Fruit fly (Drosophila melanogaster) whole organism, wandering third instar larva: Measurements from ENCODE around the gene CG15406.

Source experiments
- Abd-B ChIP-seq: fragments of >200 bp; optimal IDR thresholded peaks from 2 replicates; lab custom pipeline; 2017; ENCODE audit warnings: missing biosample characterization, missing genetic modification characterization
- CG32264 ChIP-seq: fragments of 200-800 bp; sonication (Bioruptor generic); optimal IDR thresholded peaks from 2 replicates; lab custom pipeline; 2016; ENCODE audit warnings: missing biosample characterization, missing genetic modification characterization
- CG9705 ChIP-seq: fragments of 200-800 bp; sonication (Bioruptor generic); optimal IDR thresholded peaks from 2 replicates; lab custom pipeline; 2018; ENCODE audit warnings: missing biosample characterization, mild to moderate bottlenecking, missing genetic modification characterization
- CrebA ChIP-seq: fragments of 200-800 bp; sonication (Bioruptor generic); optimal IDR thresholded peaks from 2 replicates; lab custom pipeline; 2016; ENCODE audit warnings: missing biosample characterization, mild to moderate bottlenecking, missing genetic modification characterization, borderline replicate concordance
- Dfd ChIP-seq: fragments of >200 bp; optimal IDR thresholded peaks from 2 replicates; lab custom pipeline; 2017; ENCODE audit warnings: missing biosample characterization, missing genetic modification characterization
- Dif ChIP-seq: fragments of 200-275, 200-300 bp; sonication (Bioruptor generic); optimal IDR thresholded peaks from 2 replicates; lab custom pipeline; 2018; ENCODE audit warnings: missing biosample characterization, missing genetic modification characterization; ENCODE audit not compliant: partially characterized antibody
- GATAd ChIP-seq: sonication (Bioruptor generic); optimal IDR thresholded peaks from 2 replicates; lab custom pipeline; 2016; ENCODE audit warnings: missing biosample characterization, missing genetic modification characterization
- HLH106 ChIP-seq: fragments of 200-800 bp; optimal IDR thresholded peaks from 3 replicates; lab custom pipeline; 2019; ENCODE audit warnings: missing biosample characterization, mild to moderate bottlenecking, missing genetic modification characterization, moderate library complexity
- Hnf4 ChIP-seq: fragments of 200-800 bp; sonication (Bioruptor generic); optimal IDR thresholded peaks from 2 replicates; lab custom pipeline; 2016; ENCODE audit warnings: missing biosample characterization, mild to moderate bottlenecking, missing genetic modification characterization
- Hr78 ChIP-seq: fragments of >200 bp; optimal IDR thresholded peaks from 2 replicates; lab custom pipeline; 2017; ENCODE audit warnings: missing biosample characterization, missing genetic modification characterization
- Hr83 ChIP-seq: fragments of 200-300 bp; sonication (Bioruptor generic); optimal IDR thresholded peaks from 2 replicates; lab custom pipeline; 2016; ENCODE audit warnings: missing biosample characterization, mild to moderate bottlenecking, missing genetic modification characterization, moderate library complexity; ENCODE audit not compliant: poor library complexity, severe bottlenecking
- Jra ChIP-seq: sonication (Bioruptor generic); optimal IDR thresholded peaks from 2 replicates; lab custom pipeline; 2016; ENCODE audit warnings: missing biosample characterization, missing genetic modification characterization
- Mio ChIP-seq: sonication (Bioruptor generic); optimal IDR thresholded peaks from 2 replicates; lab custom pipeline; 2016; ENCODE audit warnings: missing biosample characterization, missing genetic modification characterization
- Myc ChIP-seq: fragments of >200 bp; optimal IDR thresholded peaks from 2 replicates; lab custom pipeline; 2017
- N ChIP-seq: fragments of >200 bp; optimal IDR thresholded peaks from 2 replicates; lab custom pipeline; 2018; ENCODE audit warnings: missing biosample characterization, missing external identifiers, missing genetic modification characterization
- OdsH ChIP-seq: fragments of 200-800 bp; sonication (Bioruptor generic); optimal IDR thresholded peaks from 2 replicates; lab custom pipeline; 2016; ENCODE audit warnings: missing biosample characterization, mild to moderate bottlenecking, missing genetic modification characterization
- Rel ChIP-seq, 2 experiments: fragments of 200-800 bp; sonication (Bioruptor generic) in 1 of 2; optimal IDR thresholded peaks; 2 replicates in 1 of 2; 3 replicates in 1 of 2; lab custom pipeline; 2016 to 2019; ENCODE audit warnings: mild to moderate bottlenecking in 2 of 2, missing biosample characterization in 2 of 2, missing genetic modification characterization in 2 of 2, moderate library complexity in 1 of 2
- br ChIP-seq: fragments of 200-800 bp; sonication (Bioruptor generic); optimal IDR thresholded peaks from 2 replicates; lab custom pipeline; 2016; ENCODE audit warnings: missing biosample characterization, missing genetic modification characterization
- brk ChIP-seq: fragments of 200-800 bp; sonication (Bioruptor generic); optimal IDR thresholded peaks from 2 replicates; lab custom pipeline; 2016; ENCODE audit warnings: missing biosample characterization, mild to moderate bottlenecking, missing genetic modification characterization
- dl ChIP-seq, 2 experiments: fragments of 175-275, 200-275 bp in 1 of 2; fragments of 200-275 bp in 1 of 2; sonication (Bioruptor generic); optimal IDR thresholded peaks; lab custom pipeline; 2018; ENCODE audit warnings: mild to moderate bottlenecking in 2 of 2, missing biosample characterization in 2 of 2, missing genetic modification characterization in 2 of 2, moderate library complexity in 2 of 2; ENCODE audit not compliant: partially characterized antibody in 2 of 2, insufficient read depth in 1 of 2
- dmrt93B ChIP-seq: fragments of 200-800 bp; sonication (Bioruptor generic); optimal IDR thresholded peaks from 2 replicates; lab custom pipeline; 2018; ENCODE audit warnings: missing biosample characterization, mild to moderate bottlenecking, missing genetic modification characterization
- dsf ChIP-seq: sonication (Bioruptor generic); optimal IDR thresholded peaks from 2 replicates; lab custom pipeline; 2016; ENCODE audit warnings: missing biosample characterization, missing genetic modification characterization, borderline replicate concordance
- ey ChIP-seq: fragments of 200-800 bp; sonication (Bioruptor generic); optimal IDR thresholded peaks from 2 replicates; lab custom pipeline; 2016; ENCODE audit warnings: missing biosample characterization, missing genetic modification characterization
- foxo ChIP-seq, 2 experiments: fragments of 200-800 bp; sonication (Bioruptor generic); optimal IDR thresholded peaks; 2 replicates in 1 of 2; 3 replicates in 1 of 2; lab custom pipeline; 2016 to 2017; ENCODE audit warnings: missing biosample characterization in 2 of 2, missing genetic modification characterization in 2 of 2
- fru ChIP-seq: fragments of 200-800 bp; sonication (Bioruptor generic); optimal IDR thresholded peaks from 3 replicates; lab custom pipeline; 2016; ENCODE audit warnings: missing biosample characterization, mild to moderate bottlenecking, missing genetic modification characterization
- h ChIP-seq: fragments of 200-800 bp; sonication (Bioruptor generic); optimal IDR thresholded peaks from 3 replicates; lab custom pipeline; 2016; ENCODE audit warnings: missing biosample characterization, mild to moderate bottlenecking, missing genetic modification characterization
- jim ChIP-seq: fragments of 175-275, 200-325 bp; sonication (Bioruptor generic); optimal IDR thresholded peaks from 2 replicates; lab custom pipeline; 2016; ENCODE audit warnings: missing biosample characterization, mild to moderate bottlenecking, missing genetic modification characterization
- lola ChIP-seq: fragments of >200 bp; optimal IDR thresholded peaks from 2 replicates; lab custom pipeline; 2017; ENCODE audit warnings: missing biosample characterization, missing genetic modification characterization
- rgr ChIP-seq: fragments of 200-800 bp; sonication (Bioruptor generic); optimal IDR thresholded peaks from 3 replicates; lab custom pipeline; 2016; ENCODE audit warnings: missing biosample characterization, mild to moderate bottlenecking, missing genetic modification characterization
- sage ChIP-seq: fragments of 200-800 bp; sonication (Bioruptor generic); optimal IDR thresholded peaks from 2 replicates; lab custom pipeline; 2016; ENCODE audit warnings: missing biosample characterization, mild to moderate bottlenecking, missing genetic modification characterization
- sv ChIP-seq: fragments of 200-800 bp; sonication (Bioruptor generic); optimal IDR thresholded peaks from 3 replicates; lab custom pipeline; 2016; ENCODE audit warnings: missing biosample characterization, missing genetic modification characterization
- tai ChIP-seq: sonication (Bioruptor generic); optimal IDR thresholded peaks from 2 replicates; lab custom pipeline; 2016; ENCODE audit warnings: missing biosample characterization, missing genetic modification characterization
- usp ChIP-seq: fragments of >200 bp; optimal IDR thresholded peaks from 2 replicates; lab custom pipeline; 2017; ENCODE audit warnings: missing biosample characterization, missing genetic modification characterization
- woc ChIP-seq: sonication (Bioruptor generic); optimal IDR thresholded peaks from 2 replicates; lab custom pipeline; 2016; ENCODE audit warnings: missing biosample characterization, mild to moderate bottlenecking, missing genetic modification characterization

CG15406 gene

dm6 chr2L:3323319-3324287, 14.6 kb downstream of the CG15406 start, which contains the start of gene CG33281:
CG33281 (plus strand) TSS chr2L:3324237.
- TF ChIP-seq Dif (GFP tag; lab: Kevin White, UChicago) (no peak), sage (no peak), sv (GFP tag; lab: Kevin White, UChicago) (no peak), usp (GFP tag; lab: Kevin White, UChicago) (no peak), ey (no peak), OdsH (GFP tag; lab: Kevin White, UChicago) (no peak)
- TF ChIP-seq, all 38 proteins: peak for 0

dm6 chr2L:3327603-3328002, 18.6 kb downstream of the CG15406 start, which contains the start of gene CG33282:
CG33282 (plus strand) TSS chr2L:3327903.
- TF ChIP-seq fru (GFP tag; lab: Kevin White, UChicago) (no peak), jim (GFP tag; lab: Kevin White, UChicago) (no peak)
- TF ChIP-seq, all 38 proteins: peak for 0

- TF ChIP-seq tai (GFP tag; lab: Kevin White, UChicago) (no peak), jim (GFP tag; lab: Kevin White, UChicago) (no peak), sage (no peak), CG32264 (GFP tag; lab: Kevin White, UChicago) (no peak), sv (GFP tag; lab: Kevin White, UChicago) (no peak)
These were observed 21.6 kb downstream of the CG15406 start, which contains the start of gene CG3285 for dm6 chr2L:3330628-3331027. CG3285 (plus strand) TSS chr2L:3330928.

dm6 chr2L:3332514-3332913, 23.5 kb downstream of the CG15406 start, which contains the start of gene CG15408:
CG15408 (plus strand) TSS chr2L:3332814.
- TF ChIP-seq Dfd (GFP tag; lab: Kevin White, UChicago) (no peak), Hr78 (GFP tag; lab: Kevin White, UChicago) (no peak), jim (GFP tag; lab: Kevin White, UChicago) (no peak), tai (GFP tag; lab: Kevin White, UChicago) (no peak), N (GFP tag; lab: Kevin White, UChicago) (no peak), sv (GFP tag; lab: Kevin White, UChicago) (no peak), usp (GFP tag; lab: Kevin White, UChicago) (no peak), woc (no peak), lola (no peak), GATAd (GFP tag; lab: Kevin White, UChicago) (no peak), Hr83 (GFP tag; lab: Kevin White, UChicago) (no peak), Jra (GFP tag; lab: Kevin White, UChicago) (no peak)

dm6 chr2L:3338566-3339215, 29.7 kb downstream of the CG15406 start:
- TF ChIP-seq Hr78 (GFP tag; lab: Kevin White, UChicago) (no peak), sv (GFP tag; lab: Kevin White, UChicago) (peak; percentile 21), woc (no peak), br (peak; percentile 67), CrebA (peak; percentile 29), Myc (lab: Kevin White, UChicago) (no peak), GATAd (GFP tag; lab: Kevin White, UChicago) (no peak), brk (GFP tag; lab: Kevin White, UChicago) (no peak), Mio (GFP tag; lab: Kevin White, UChicago) (no peak), foxo (GFP tag; optimal IDR thresholded peaks at IDR 0.05; lab: Kevin White, UChicago) (peak in 1 of 2 experiments; percentile 61), h (peak; percentile 30), Dfd (GFP tag; lab: Kevin White, UChicago) (no peak), OdsH (GFP tag; lab: Kevin White, UChicago) (peak; percentile 36), CG9705 (GFP tag; lab: Kevin White, UChicago) (no peak), lola (no peak), Jra (GFP tag; lab: Kevin White, UChicago) (no peak), sage (peak; percentile 36), usp (GFP tag; lab: Kevin White, UChicago) (no peak), Hr83 (GFP tag; lab: Kevin White, UChicago) (peak; percentile 49), Abd-B (GFP tag; lab: Kevin White, UChicago) (no peak), Hnf4 (GFP tag; lab: Kevin White, UChicago) (peak; percentile 39), fru (GFP tag; lab: Kevin White, UChicago) (peak; percentile 18), dmrt93B (GFP tag; lab: Kevin White, UChicago) (peak; percentile 28), rgr (GFP tag; lab: Kevin White, UChicago) (peak; percentile 35), jim (GFP tag; lab: Kevin White, UChicago) (no peak), CG32264 (GFP tag; lab: Kevin White, UChicago) (no peak), dsf (GFP tag; lab: Kevin White, UChicago) (no peak), HLH106 (tag; lab: Kevin White, UChicago) (peak; percentile 40), dl (GFP tag; optimal IDR thresholded peaks at IDR 0.05; lab: Kevin White, UChicago; ENCODE audit: insufficient read depth in 1 of 2, partially characterized antibody in 2 of 2) (no peak), ey (peak; percentile 54), Rel (GFP tag; optimal IDR thresholded peaks at IDR 0.05; lab: Kevin White, UChicago) (no peak), Rel (tag; optimal IDR thresholded peaks at IDR 0.05; lab: Kevin White, UChicago) (peak; percentile 83)
